Worm (Caenorhabditis elegans): ENCODE results near the gene K02E10.7.

K02E10.7 gene

DNA sequence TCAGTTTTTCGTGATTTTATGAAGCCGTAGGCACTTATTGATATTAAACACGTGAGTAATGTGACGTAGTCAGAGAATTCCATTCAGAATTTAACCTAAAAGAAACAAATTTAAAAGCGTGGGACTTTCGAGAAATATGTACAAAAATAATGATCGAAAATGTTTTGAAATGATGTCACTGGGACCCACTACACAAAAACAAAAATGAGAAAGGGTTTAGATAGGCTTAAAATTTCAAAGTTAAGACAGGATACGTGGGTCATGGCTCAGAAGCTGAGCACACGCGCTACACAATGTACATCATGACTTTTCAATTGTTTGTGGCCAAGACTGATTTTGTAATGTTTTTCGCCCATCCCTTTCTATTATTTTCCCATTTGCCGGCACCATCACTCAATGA lies 40.5 kb upstream of the K02E10.7 start, which contains the start of gene smvt-1:
Gene smvt-1 (minus strand): TSS at position 101 of the 400 bp plus-strand sequence.
- TF ChIP-seq R02D3.7 (tag; optimal IDR thresholded peaks at IDR 0.05), result no peak
- no peak for TF ChIP-seq zag-1 (tag; optimal IDR thresholded peaks at IDR 0.05)
- no peak for TF ChIP-seq ZK546.5 (tag; optimal IDR thresholded peaks at IDR 0.05)
- peak; percentile 11 for TF ChIP-seq unc-55 (GFP tag; optimal IDR thresholded peaks at IDR 0.05)

DNA sequence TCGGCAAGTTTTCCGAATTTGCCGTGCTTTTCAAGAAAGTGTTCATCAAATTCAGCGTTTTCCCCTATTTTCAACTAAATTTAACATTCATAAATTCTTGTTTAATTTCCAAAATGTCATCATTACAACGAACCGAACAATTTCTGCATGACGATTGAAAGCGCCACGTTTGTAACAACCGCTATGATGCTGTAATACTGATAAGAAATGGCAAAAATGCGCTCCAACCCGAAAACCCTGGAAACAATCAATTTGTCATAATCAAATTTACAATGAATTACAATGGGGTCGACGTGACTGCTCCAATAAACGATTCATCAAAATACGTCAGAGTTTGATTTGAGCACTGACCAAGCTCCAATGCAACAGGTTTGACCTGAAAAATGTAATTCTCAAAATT lies 36.3 kb upstream of the K02E10.7 start:
- TF ChIP-seq dmd-4 (tag; optimal IDR thresholded peaks at IDR 0.05) (no peak), nhr-10 (tag; optimal IDR thresholded peaks at IDR 0.05) (no peak), sma-3 (GFP tag; optimal IDR thresholded peaks at IDR 0.05) (no peak), crh-2 (tag; optimal IDR thresholded peaks at IDR 0.05) (peak; percentile 79), skn-1 (tag; optimal IDR thresholded peaks at IDR 0.05) (no peak), nhr-77 (tag; optimal IDR thresholded peaks at IDR 0.05) (no peak), sma-9 (GFP tag; optimal IDR thresholded peaks at IDR 0.05) (peak; percentile 5), sma-9 (tag; optimal IDR thresholded peaks at IDR 0.05) (no peak), fos-1 (tag; optimal IDR thresholded peaks at IDR 0.05) (peak; percentile 66)

DNA sequence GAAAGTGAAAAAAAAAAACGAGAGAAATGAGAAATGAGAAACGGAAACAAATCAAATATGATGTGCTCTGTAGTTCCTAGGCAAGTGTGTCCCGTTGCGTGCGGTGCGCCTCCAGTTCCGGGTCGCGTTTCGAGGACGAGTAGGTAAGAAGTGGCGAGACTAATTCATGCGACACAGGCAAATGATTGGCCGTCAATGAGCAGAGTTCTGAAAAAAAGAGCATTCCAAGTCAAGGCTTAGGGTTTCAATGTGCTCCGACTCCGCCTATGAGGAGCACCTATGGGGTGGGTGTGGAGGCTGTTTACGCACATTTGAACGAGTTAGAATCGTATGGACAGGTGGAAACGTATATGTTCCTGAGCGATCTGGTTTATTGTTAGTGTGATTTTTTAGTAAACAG lies 35.0 kb upstream of the K02E10.7 start:
- TF ChIP-seq fos-1 (tag; optimal IDR thresholded peaks at IDR 0.05), result peak; percentile 28
- no peak for TF ChIP-seq nhr-12 (tag; optimal IDR thresholded peaks at IDR 0.05)

DNA sequence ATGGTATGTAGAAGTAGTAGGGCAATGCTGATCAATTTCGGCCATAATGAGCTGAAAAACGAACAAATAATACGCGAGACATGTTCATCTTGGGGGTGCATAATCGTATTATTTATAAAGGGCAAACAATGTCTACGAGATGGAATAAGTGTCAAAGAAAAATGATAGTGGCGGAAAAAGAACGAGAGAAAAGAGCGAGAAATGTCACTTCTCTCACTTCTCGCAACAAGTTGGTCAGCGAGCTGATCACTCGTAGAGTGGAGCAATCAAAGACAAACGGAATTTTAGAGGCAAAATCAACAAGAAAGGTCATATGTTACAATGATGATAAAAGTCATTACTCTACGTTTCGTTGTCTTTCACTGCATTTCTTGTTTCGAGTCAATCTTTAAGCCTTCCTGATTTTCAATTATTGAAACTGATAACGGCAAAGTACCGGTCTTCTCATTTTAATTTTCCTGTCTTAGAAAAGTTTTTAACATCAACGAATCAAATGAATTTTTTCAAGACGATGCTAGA lies 32.7 kb upstream of the K02E10.7 start, which contains the start of gene F52H2.3:
Gene F52H2.3 (minus strand): TSS at position 51 of the 519 bp plus-strand sequence.
- TF ChIP-seq ztf-1 (GFP tag; conservative IDR thresholded peaks at IDR 0.05) (no peak), Y55F3AM.14 (GFP tag; optimal IDR thresholded peaks at IDR 0.05) (no peak), nhr-6 (tag; optimal IDR thresholded peaks at IDR 0.05) (no peak), sma-9 (GFP tag; optimal IDR thresholded peaks at IDR 0.05) (peak; percentile 2), sma-9 (tag; optimal IDR thresholded peaks at IDR 0.05) (no peak), nhr-21 (tag; optimal IDR thresholded peaks at IDR 0.05) (no peak), sem-4 (tag; optimal IDR thresholded peaks at IDR 0.05) (no peak), blmp-1 (tag; optimal IDR thresholded peaks at IDR 0.05; ENCODE audit: insufficient read depth) (no peak), lin-11 (tag; optimal IDR thresholded peaks at IDR 0.05) (no peak), crh-2 (tag; optimal IDR thresholded peaks at IDR 0.05) (peak; percentile 47), aly-2 (tag; optimal IDR thresholded peaks at IDR 0.05) (no peak), alr-1 (tag; optimal IDR thresholded peaks at IDR 0.05) (no peak), fos-1 (tag; optimal IDR thresholded peaks at IDR 0.05) (peak; percentile 70), gmeb-1 (tag; optimal IDR thresholded peaks at IDR 0.05) (peak; percentile 21), dmd-4 (tag; optimal IDR thresholded peaks at IDR 0.05) (no peak), ZK546.5 (tag; optimal IDR thresholded peaks at IDR 0.05) (no peak), nhr-23 (tag; optimal IDR thresholded peaks at IDR 0.05) (no peak), peb-1 (tag; optimal IDR thresholded peaks at IDR 0.05) (no peak), ztf-4 (tag; optimal IDR thresholded peaks at IDR 0.05) (no peak), nhr-77 (tag; optimal IDR thresholded peaks at IDR 0.05) (no peak), nhr-12 (tag; optimal IDR thresholded peaks at IDR 0.05) (no peak), ama-1 (optimal IDR thresholded peaks at IDR 0.05) (no peak), mbf-1 (tag; optimal IDR thresholded peaks at IDR 0.05) (no peak), ztf-11 (tag; optimal IDR thresholded peaks at IDR 0.05) (no peak), ceh-16 (tag; optimal IDR thresholded peaks at IDR 0.05) (no peak), F13H6.1 (tag; optimal IDR thresholded peaks at IDR 0.05) (peak; percentile 28)

DNA sequence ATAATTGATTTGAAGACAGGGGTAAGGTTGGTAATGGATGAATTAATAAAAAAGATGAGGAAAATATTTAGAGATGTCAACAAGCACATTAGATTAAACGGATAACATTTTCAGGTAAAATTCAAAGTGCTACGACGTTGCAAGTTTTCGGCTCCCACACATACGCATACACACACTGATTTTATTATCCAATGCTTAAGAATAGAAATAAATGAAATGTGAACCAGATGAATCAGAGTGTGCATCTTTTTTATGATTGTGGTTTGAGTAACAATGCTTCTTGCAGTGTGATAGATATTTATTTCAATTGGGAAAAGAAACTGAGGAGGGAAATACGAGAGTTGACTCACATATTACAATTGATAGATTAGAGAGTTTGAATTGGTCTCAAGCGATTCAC lies 30.4 kb upstream of the K02E10.7 start:
- no peak for TF ChIP-seq nhr-6 (tag; optimal IDR thresholded peaks at IDR 0.05)
- TF ChIP-seq zag-1 (tag; optimal IDR thresholded peaks at IDR 0.05), result no peak
- no peak for TF ChIP-seq lin-39 (tag; optimal IDR thresholded peaks at IDR 0.05)
- TF ChIP-seq snpc-4 (tag; optimal IDR thresholded peaks at IDR 0.05), result no peak
- TF ChIP-seq nhr-10 (tag; optimal IDR thresholded peaks at IDR 0.05), result no peak
- no peak for TF ChIP-seq blmp-1 (tag; optimal IDR thresholded peaks at IDR 0.05; ENCODE audit: insufficient read depth)
- TF ChIP-seq elt-3 (tag; optimal IDR thresholded peaks at IDR 0.05), result no peak
- TF ChIP-seq lin-13 (GFP tag; optimal IDR thresholded peaks at IDR 0.05), result no peak
- TF ChIP-seq peb-1 (tag; optimal IDR thresholded peaks at IDR 0.05), result no peak
- no peak for TF ChIP-seq nhr-129 (tag; optimal IDR thresholded peaks at IDR 0.05)
- no peak for TF ChIP-seq nhr-25 (tag; optimal IDR thresholded peaks at IDR 0.05)
- TF ChIP-seq ztf-1 (GFP tag; conservative IDR thresholded peaks at IDR 0.05), result no peak
- TF ChIP-seq ceh-16 (tag; optimal IDR thresholded peaks at IDR 0.05), result no peak
- TF ChIP-seq nhr-21 (tag; optimal IDR thresholded peaks at IDR 0.05), result no peak
- TF ChIP-seq nhr-237 (tag; optimal IDR thresholded peaks at IDR 0.05), result no peak
- no peak for TF ChIP-seq ceh-82 (tag; optimal IDR thresholded peaks at IDR 0.05)
- TF ChIP-seq fos-1 (tag; optimal IDR thresholded peaks at IDR 0.05), result no peak
- TF ChIP-seq Y55F3AM.14 (GFP tag; optimal IDR thresholded peaks at IDR 0.05), result no peak
- TF ChIP-seq nhr-12 (tag; optimal IDR thresholded peaks at IDR 0.05), result no peak
- no peak for TF ChIP-seq lsy-2 (tag; optimal IDR thresholded peaks at IDR 0.05)

Data from whole organism, L2 larva.